Fruit fly (Drosophila melanogaster): ENCODE data around the gene CG9663.

CG9663 gene

dm6 chr2L:3341231-3341935 is 38.5 kb upstream of the CG9663 start (continued):
- no peak for TF ChIP-seq CG3407 (GFP tag; optimal IDR thresholded peaks at IDR 0.05)
- no peak for TF ChIP-seq Neu2 (GFP tag; optimal IDR thresholded peaks at IDR 0.05; ENCODE audit: borderline replicate concordance)
- no peak for TF ChIP-seq insv (GFP tag; optimal IDR thresholded peaks at IDR 0.05)
- no peak for TF ChIP-seq HHEX (GFP tag; optimal IDR thresholded peaks at IDR 0.05)
- no peak for TF ChIP-seq gsb (GFP tag; IDR thresholded peaks at IDR 0.05)
- no peak for TF ChIP-seq CG14014 (GFP tag; IDR thresholded peaks at IDR 0.05)
- TF ChIP-seq Dad (GFP tag; optimal IDR thresholded peaks at IDR 0.05) = no peak
- TF ChIP-seq NC2β (GFP tag; optimal IDR thresholded peaks at IDR 0.05) = no peak
- TF ChIP-seq CG17361 (GFP tag; IDR thresholded peaks at IDR 0.05) = peak; percentile 33; the same call in 1 of the 3 replicates
- TF ChIP-seq H2.0 (GFP tag; IDR thresholded peaks at IDR 0.05) = no peak
- TF ChIP-seq dati (GFP tag; IDR thresholded peaks at IDR 0.05) = no peak
- TF ChIP-seq dm (GFP tag; optimal IDR thresholded peaks at IDR 0.05) = no peak
- no peak for TF ChIP-seq fru (optimal IDR thresholded peaks at IDR 0.05)
- TF ChIP-seq her (GFP tag; optimal IDR thresholded peaks at IDR 0.05) = no peak
- no peak for TF ChIP-seq CG11093 (GFP tag; IDR thresholded peaks at IDR 0.05)
- no peak for TF ChIP-seq lmd (GFP tag; IDR thresholded peaks at IDR 0.05)
- no peak for TF ChIP-seq h (optimal IDR thresholded peaks at IDR 0.05)
- TF ChIP-seq fd64A (GFP tag; optimal IDR thresholded peaks at IDR 0.05) = no peak
- no peak for TF ChIP-seq kni (GFP tag; optimal IDR thresholded peaks at IDR 0.05)
- no peak for TF ChIP-seq CG6272 (GFP tag; IDR thresholded peaks at IDR 0.05)
- TF ChIP-seq CG7928 (GFP tag; optimal IDR thresholded peaks at IDR 0.05) = no peak
- no peak for TF ChIP-seq CkIIα-i1 (GFP tag; IDR thresholded peaks at IDR 0.05)
- no peak for TF ChIP-seq CG9817 (tag; optimal IDR thresholded peaks at IDR 0.05)
- TF ChIP-seq CG17802 (tag; optimal IDR thresholded peaks at IDR 0.05) = no peak
- no peak for TF ChIP-seq gro (GFP tag; optimal IDR thresholded peaks at IDR 0.05)
- no peak for TF ChIP-seq Scr (GFP tag; IDR thresholded peaks at IDR 0.05; ENCODE audit: partially characterized antibody)
- TF ChIP-seq NfI (GFP tag; optimal IDR thresholded peaks at IDR 0.05) = no peak
- no peak for TF ChIP-seq fd3F (GFP tag; optimal IDR thresholded peaks at IDR 0.05)
- no peak for TF ChIP-seq Taf1 (GFP tag; IDR thresholded peaks at IDR 0.05)
- TF ChIP-seq dan (GFP tag; IDR thresholded peaks at IDR 0.05) = no peak
- TF ChIP-seq Nf-YB (GFP tag; optimal IDR thresholded peaks at IDR 0.05) = no peak
- TF ChIP-seq hb (GFP tag; IDR thresholded peaks at IDR 0.05; ENCODE audit: partially characterized antibody) = no peak
- TF ChIP-seq inv (GFP tag; IDR thresholded peaks at IDR 0.05; ENCODE audit: partially characterized antibody) = no peak
- peak; percentile 2 for TF ChIP-seq Xbp1 (GFP tag; optimal IDR thresholded peaks at IDR 0.05)
- no peak for TF ChIP-seq Optix (GFP tag; IDR thresholded peaks at IDR 0.05)
- peak; percentile 43 for TF ChIP-seq dmrt99B (tag; optimal IDR thresholded peaks at IDR 0.05)
- no peak for TF ChIP-seq BEAF-32 (GFP tag; optimal IDR thresholded peaks at IDR 0.05)
- peak; percentile 5 for TF ChIP-seq ind (GFP tag; optimal IDR thresholded peaks at IDR 0.05)
- no peak for TF ChIP-seq C15 (GFP tag; IDR thresholded peaks at IDR 0.05)
- TF ChIP-seq CG1024 (GFP tag; IDR thresholded peaks at IDR 0.05) = peak; percentile 27; the same call in 1 of the 2 replicates
- TF ChIP-seq zen (tag; optimal IDR thresholded peaks at IDR 0.05) = no peak
- no peak for TF ChIP-seq CG5245 (GFP tag; optimal IDR thresholded peaks at IDR 0.05)
- no peak for TF ChIP-seq ac (GFP tag; optimal IDR thresholded peaks at IDR 0.05)
- no peak for TF ChIP-seq caup (GFP tag; optimal IDR thresholded peaks at IDR 0.05; ENCODE audit: severe bottlenecking)
- no peak for TF ChIP-seq pum (GFP tag; optimal IDR thresholded peaks at IDR 0.05)
- no peak for TF ChIP-seq CG8944 (GFP tag; optimal IDR thresholded peaks at IDR 0.05)
- TF ChIP-seq CG2875 (GFP tag; optimal IDR thresholded peaks at IDR 0.05) = peak; percentile 6
- TF ChIP-seq gsb-n (tag; optimal IDR thresholded peaks at IDR 0.05) = no peak
- peak; percentile 3 for TF ChIP-seq CG30403 (GFP tag; optimal IDR thresholded peaks at IDR 0.05)
- no peak for TF ChIP-seq ERR (GFP tag; optimal IDR thresholded peaks at IDR 0.05)
- no peak for TF ChIP-seq Hand (GFP tag; optimal IDR thresholded peaks at IDR 0.05)
